Fruit fly (Drosophila melanogaster) whole organism, embryonic: ENCODE measurements around the gene CG34126.
A peak's percentile ranks its signal among the peaks of the same experiment; 100 is the strongest.

Experiments used
- Ada2b ChIP-seq: fragments of 200-800 bp; sonication (Bioruptor generic); IDR thresholded peaks from 2 replicates; pipeline ENCODE4 v1.3.6; 2022; ENCODE audit warnings: missing biosample characterization, missing genetic modification characterization
- CG10267 ChIP-seq: fragments of 200-800 bp; sonication (Bioruptor generic); optimal IDR thresholded peaks from 2 replicates; lab custom pipeline; 2018; ENCODE audit warnings: missing biosample characterization, mild to moderate bottlenecking, missing genetic modification characterization, moderate library complexity
- CG10366 ChIP-seq: fragments of 200-800 bp; sonication (Bioruptor generic); IDR thresholded peaks from 2 replicates; pipeline ENCODE4 v1.3.6; 2022; ENCODE audit warnings: missing biosample characterization, missing genetic modification characterization
- CG10431 ChIP-seq: fragments of 200-800 bp; sonication (Bioruptor generic); optimal IDR thresholded peaks from 3 replicates; lab custom pipeline; 2018; ENCODE audit warnings: missing biosample characterization, mild to moderate bottlenecking, missing genetic modification characterization
- CG13296 ChIP-seq: fragments of 200-800 bp; sonication (Bioruptor generic); optimal IDR thresholded peaks from 3 replicates; lab custom pipeline; 2018; ENCODE audit warnings: missing biosample characterization, mild to moderate bottlenecking, missing genetic modification characterization
- CG1647 ChIP-seq: fragments of 200-800 bp; sonication (Bioruptor generic); optimal IDR thresholded peaks from 3 replicates; lab custom pipeline; 2016; ENCODE audit warnings: missing biosample characterization, missing genetic modification characterization
- CG16815 ChIP-seq: fragments of 200-800 bp; sonication (Bioruptor generic); optimal IDR thresholded peaks from 3 replicates; lab custom pipeline; 2017; ENCODE audit warnings: missing biosample characterization, mild to moderate bottlenecking, missing genetic modification characterization
- CG17361 ChIP-seq: fragments of 200-800 bp; sonication (Bioruptor generic); IDR thresholded peaks from 3 replicates; pipeline ENCODE4 v1.3.6; 2022; ENCODE audit warnings: missing biosample characterization, missing genetic modification characterization
- CG18011 ChIP-seq: fragments of 200-800 bp; sonication (Bioruptor generic); optimal IDR thresholded peaks from 2 replicates; lab custom pipeline; 2017; ENCODE audit warnings: missing biosample characterization, missing genetic modification characterization, mild to moderate bottlenecking, moderate library complexity, missing genotype
- CG31388 ChIP-seq: fragments of 200-800 bp; sonication (Bioruptor generic); optimal IDR thresholded peaks from 2 replicates; lab custom pipeline; 2016; ENCODE audit warnings: missing biosample characterization, missing genetic modification characterization
- CG3995 ChIP-seq: fragments of 200-800 bp; sonication (Bioruptor generic); optimal IDR thresholded peaks from 3 replicates; lab custom pipeline; 2016; ENCODE audit warnings: missing biosample characterization, missing genetic modification characterization
- CG4617 ChIP-seq: fragments of 200-800 bp; sonication (Bioruptor generic); optimal IDR thresholded peaks from 3 replicates; lab custom pipeline; 2016; ENCODE audit warnings: missing biosample characterization, missing genetic modification characterization, borderline replicate concordance
- CG6689 ChIP-seq: fragments of 200-800 bp; sonication (Bioruptor generic); IDR thresholded peaks from 2 replicates; pipeline ENCODE4 v1.3.6; 2022; ENCODE audit warnings: missing biosample characterization, missing genetic modification characterization
- CG6765 ChIP-seq: fragments of 200-800 bp; sonication (Bioruptor generic); optimal IDR thresholded peaks from 3 replicates; lab custom pipeline; 2017; ENCODE audit warnings: missing biosample characterization, mild to moderate bottlenecking, missing genetic modification characterization
- CG6854 ChIP-seq: fragments of 200-800 bp; sonication (Bioruptor generic); optimal IDR thresholded peaks from 3 replicates; lab custom pipeline; 2017; ENCODE audit warnings: missing biosample characterization, mild to moderate bottlenecking, missing genetic modification characterization
- CG7372 ChIP-seq: fragments of 200-800 bp; sonication (Bioruptor generic); IDR thresholded peaks from 2 replicates; pipeline ENCODE4 v1.3.6; 2022; ENCODE audit warnings: missing biosample characterization, missing genetic modification characterization
- CG7556 ChIP-seq: fragments of 200-800 bp; sonication (Bioruptor generic); optimal IDR thresholded peaks from 2 replicates; lab custom pipeline; 2017; ENCODE audit warnings: missing biosample characterization, mild to moderate bottlenecking, missing genetic modification characterization
- CG7987 ChIP-seq: fragments of 200-800 bp; sonication (Bioruptor generic); optimal IDR thresholded peaks from 2 replicates; lab custom pipeline; 2018; ENCODE audit warnings: missing biosample characterization, mild to moderate bottlenecking, missing genetic modification characterization, moderate library complexity
- CG8765 ChIP-seq: fragments of 200-800 bp; sonication (Bioruptor generic); IDR thresholded peaks from 2 replicates; pipeline ENCODE4 v1.3.6; 2022; ENCODE audit warnings: missing biosample characterization, missing genetic modification characterization
- CG9437 ChIP-seq: fragments of 200-800 bp; sonication (Bioruptor generic); optimal IDR thresholded peaks from 2 replicates; lab custom pipeline; 2018; ENCODE audit warnings: missing biosample characterization, mild to moderate bottlenecking, missing genetic modification characterization
- CkIIα-i1 ChIP-seq: fragments of 200-800 bp; sonication (Bioruptor generic); IDR thresholded peaks from 2 replicates; pipeline ENCODE4 v1.3.6; 2022; ENCODE audit warnings: missing biosample characterization, missing genetic modification characterization
- Dp ChIP-seq: fragments of 200-800 bp; sonication (Bioruptor generic); optimal IDR thresholded peaks from 2 replicates; lab custom pipeline; 2018; ENCODE audit warnings: missing biosample characterization, mild to moderate bottlenecking, missing genetic modification characterization, moderate library complexity
- GATAe ChIP-seq: fragments of 200-800 bp; sonication (Bioruptor generic); conservative IDR thresholded peaks from 2 replicates; pipeline ENCODE4 v1.3.6; 2022; ENCODE audit warnings: missing biosample characterization, missing genetic modification characterization
- H15 ChIP-seq: fragments of 200-800 bp; sonication (Bioruptor generic); IDR thresholded peaks from 3 replicates; pipeline ENCODE4 v1.3.6; 2022; ENCODE audit warnings: missing biosample characterization, missing genetic modification characterization
- HLH54F ChIP-seq: fragments of 200-800 bp; sonication (Bioruptor generic); optimal IDR thresholded peaks from 3 replicates; lab custom pipeline; 2016; ENCODE audit warnings: missing biosample characterization, missing genetic modification characterization
- HmgD ChIP-seq: fragments of 200-800 bp; sonication (Bioruptor generic); optimal IDR thresholded peaks from 3 replicates; lab custom pipeline; 2016; ENCODE audit warnings: missing biosample characterization, missing genetic modification characterization
- Hmx ChIP-seq: fragments of 200-800 bp; sonication (Bioruptor generic); optimal IDR thresholded peaks from 2 replicates; lab custom pipeline; 2016; ENCODE audit warnings: missing biosample characterization, missing genetic modification characterization
- NC2α ChIP-seq: fragments of 200-800 bp; sonication (Bioruptor generic); optimal IDR thresholded peaks from 2 replicates; lab custom pipeline; 2016; ENCODE audit warnings: missing biosample characterization, missing genetic modification characterization
- NFAT ChIP-seq: fragments of 200-800 bp; sonication (Bioruptor generic); IDR thresholded peaks from 2 replicates; pipeline ENCODE4 v1.3.6; 2022; ENCODE audit warnings: missing biosample characterization, missing genetic modification characterization
- NfI ChIP-seq: fragments of 200-800 bp; sonication (Bioruptor generic); optimal IDR thresholded peaks from 3 replicates; lab custom pipeline; 2018; ENCODE audit warnings: missing biosample characterization, mild to moderate bottlenecking, missing genetic modification characterization, moderate library complexity
- Sry-β ChIP-seq: fragments of 200-800 bp; sonication (Bioruptor generic); optimal IDR thresholded peaks from 2 replicates; lab custom pipeline; 2018; ENCODE audit warnings: missing biosample characterization, mild to moderate bottlenecking, missing genetic modification characterization, moderate library complexity
- az2 ChIP-seq: fragments of 200-800 bp; sonication (Bioruptor generic); optimal IDR thresholded peaks from 3 replicates; lab custom pipeline; 2016; ENCODE audit warnings: missing biosample characterization, missing genetic modification characterization
- bbx ChIP-seq: fragments of 200-800 bp; sonication (Bioruptor generic); IDR thresholded peaks from 2 replicates; pipeline ENCODE4 v1.3.6; 2022; ENCODE audit warnings: missing biosample characterization, missing genetic modification characterization; ENCODE audit not compliant: partially characterized antibody
- cas ChIP-seq: fragments of 200-800 bp; sonication (Bioruptor generic); IDR thresholded peaks from 2 replicates; pipeline ENCODE4 v1.3.6; 2022; ENCODE audit warnings: missing biosample characterization, missing genetic modification characterization
- cato ChIP-seq: fragments of 200-800 bp; sonication (Bioruptor generic); optimal IDR thresholded peaks from 2 replicates; lab custom pipeline; 2016; ENCODE audit warnings: missing biosample characterization, missing genetic modification characterization, borderline replicate concordance
- dan ChIP-seq: fragments of 200-800 bp; sonication (Bioruptor generic); IDR thresholded peaks from 2 replicates; pipeline ENCODE4 v1.3.6; 2022; ENCODE audit warnings: missing biosample characterization, missing genetic modification characterization
- dmrt11E ChIP-seq: fragments of 200-800 bp; sonication (Bioruptor generic); optimal IDR thresholded peaks from 3 replicates; lab custom pipeline; 2018; ENCODE audit warnings: missing biosample characterization, mild to moderate bottlenecking, missing genetic modification characterization, moderate library complexity
- dpn ChIP-seq, 2 experiments: fragments of 200-800 bp; sonication (Bioruptor generic); optimal IDR thresholded peaks; 3 replicates each; lab custom pipeline; 2016; ENCODE audit warnings: missing biosample characterization in 2 of 2, missing genetic modification characterization in 2 of 2
- fd102C ChIP-seq: fragments of 200-800 bp; sonication (Bioruptor generic); optimal IDR thresholded peaks from 2 replicates; lab custom pipeline; 2018; ENCODE audit warnings: missing biosample characterization, mild to moderate bottlenecking, missing genetic modification characterization, moderate library complexity
- fd96Cb ChIP-seq: fragments of 200-800 bp; sonication (Bioruptor generic); optimal IDR thresholded peaks from 2 replicates; lab custom pipeline; 2018; ENCODE audit warnings: missing biosample characterization, mild to moderate bottlenecking, missing genetic modification characterization, moderate library complexity
- gt ChIP-seq: fragments of 200-800 bp; sonication (Bioruptor generic); IDR thresholded peaks from 2 replicates; pipeline ENCODE4 v1.3.6; 2022; ENCODE audit warnings: missing biosample characterization, missing genetic modification characterization
- her ChIP-seq: fragments of 200-800 bp; sonication (Bioruptor generic); optimal IDR thresholded peaks from 2 replicates; lab custom pipeline; 2016; ENCODE audit warnings: missing biosample characterization, missing genetic modification characterization
- jing ChIP-seq: fragments of 200-800 bp; sonication (Bioruptor generic); optimal IDR thresholded peaks from 2 replicates; lab custom pipeline; 2018; ENCODE audit warnings: missing biosample characterization, mild to moderate bottlenecking, missing genetic modification characterization
- kni ChIP-seq: fragments of 200-800 bp; sonication (Bioruptor generic); optimal IDR thresholded peaks from 3 replicates; lab custom pipeline; 2017; ENCODE audit warnings: mild to moderate bottlenecking, missing biosample characterization, missing genetic modification reagents, missing genetic modification characterization
- lov ChIP-seq, 2 experiments: fragments of 200-800 bp in 1 of 2; fragments of >200 bp in 1 of 2; sonication (Bioruptor generic) in 1 of 2; IDR thresholded peaks in 1 of 2; optimal IDR thresholded peaks in 1 of 2; 2 replicates in 1 of 2; 3 replicates in 1 of 2; pipeline versions ENCODE4 v1.3.6 to Lab custom; 2017 to 2022; ENCODE audit warnings: missing biosample characterization in 1 of 2, missing genetic modification characterization in 1 of 2
- nmo ChIP-seq: fragments of 200-800 bp; sonication (Bioruptor generic); optimal IDR thresholded peaks from 2 replicates; lab custom pipeline; 2018; ENCODE audit warnings: missing biosample characterization, mild to moderate bottlenecking, missing genetic modification characterization, moderate library complexity
- pfk ChIP-seq: fragments of 200-800 bp; sonication (Bioruptor generic); optimal IDR thresholded peaks from 2 replicates; lab custom pipeline; 2018; ENCODE audit warnings: missing biosample characterization, mild to moderate bottlenecking, missing genetic modification characterization, moderate library complexity
- pita ChIP-seq: fragments of 200-800 bp; sonication (Bioruptor generic); optimal IDR thresholded peaks from 2 replicates; lab custom pipeline; 2017; ENCODE audit warnings: missing biosample characterization, mild to moderate bottlenecking, missing genetic modification characterization
- stwl ChIP-seq: fragments of 200-800 bp; sonication (Bioruptor generic); optimal IDR thresholded peaks from 3 replicates; lab custom pipeline; 2018; ENCODE audit warnings: missing biosample characterization, mild to moderate bottlenecking, missing genetic modification characterization, moderate library complexity

CG34126 gene

dm6 chr2L:4999389-5000032 is 18.1 kb downstream of the CG34126 start (continued):
- TF ChIP-seq Hmx (GFP tag; lab: Kevin White, UChicago) (peak; percentile 26), NC2α (GFP tag; lab: Kevin White, UChicago) (peak; percentile 14), CG31388 (GFP tag; lab: Kevin White, UChicago) (peak; percentile 24), GATAe (GFP tag; lab: Robert Waterston, UW) (0 out of 2 replicates have a peak, but pooled peaks have one; percentile 34), lov (optimal IDR thresholded peaks at IDR 0.05; lab: Kevin White, UChicago) (no peak), lov (GFP tag; IDR thresholded peaks at IDR 0.05; lab: Robert Waterston, UW) (0 out of 3 replicates have a peak, but pooled peaks have one; percentile 55), nmo (peak; percentile 62), cas (no peak), NfI (GFP tag; lab: Kevin White, UChicago) (peak; percentile 67), az2 (GFP tag; lab: Kevin White, UChicago) (peak; percentile 47), Sry-β (GFP tag; lab: Kevin White, UChicago) (no peak), CkIIα-i1 (GFP tag; lab: Robert Waterston, UW) (no peak), CG18011 (no peak), fd102C (no peak), CG17361 (GFP tag; lab: Robert Waterston, UW) (peak; percentile 15; the same call in 1 of the 3 replicates), gt (peak; percentile 50; the same call in 1 of the 2 replicates), bbx (GFP tag; lab: Robert Waterston, UW) (no peak), jing (GFP tag; lab: Kevin White, UChicago) (peak; percentile 25), CG6689 (GFP tag; lab: Robert Waterston, UW) (peak; percentile 76), kni (GFP tag; lab: Kevin White, UChicago) (no peak), Ada2b (GFP tag; lab: Robert Waterston, UW) (peak; percentile 76), CG16815 (GFP tag; lab: Kevin White, UChicago) (peak; percentile 62), Dp (GFP tag; lab: Kevin White, UChicago) (no peak), CG10431 (GFP tag; lab: Kevin White, UChicago) (peak; percentile 17), CG13296 (GFP tag; lab: Kevin White, UChicago) (peak; percentile 36), dan (GFP tag; lab: Robert Waterston, UW) (no peak), CG7987 (GFP tag; lab: Kevin White, UChicago) (no peak), CG10267 (peak; percentile 10), fd96Cb (tag; lab: Kevin White, UChicago) (peak; percentile 76), cato (GFP tag; lab: Kevin White, UChicago) (peak; percentile 7), dpn (GFP tag; optimal IDR thresholded peaks at IDR 0.05; lab: Kevin White, UChicago) (peak; percentile 67 to 75), CG7372 (GFP tag; lab: Robert Waterston, UW) (peak; percentile 63), HmgD (GFP tag; lab: Kevin White, UChicago) (no peak), CG3995 (peak; percentile 40), CG10366 (peak; percentile 69), pfk (no peak), HLH54F (peak; percentile 64), CG7556 (GFP tag; lab: Kevin White, UChicago) (peak; percentile 27), CG6765 (peak; percentile 1), NFAT (GFP tag; lab: Robert Waterston, UW) (peak; percentile 66), CG1647 (GFP tag; lab: Kevin White, UChicago) (peak; percentile 36), pita (no peak), CG8765 (GFP tag; lab: Robert Waterston, UW) (peak; percentile 51; the same call in 1 of the 2 replicates), CG4617 (GFP tag; lab: Kevin White, UChicago) (peak; percentile 10), H15 (peak; percentile 57; the same call in 1 of the 3 replicates), stwl (no peak), dmrt11E (tag; lab: Kevin White, UChicago) (peak; percentile 66), CG6854 (GFP tag; lab: Kevin White, UChicago) (peak; percentile 36), her (GFP tag; lab: Kevin White, UChicago) (peak; percentile 29), CG9437 (GFP tag; lab: Kevin White, UChicago) (no peak)
